Worm (Caenorhabditis elegans): ENCODE data around the gene C01F6.14.

- TF ChIP-seq unc-62 (GFP tag; optimal IDR thresholded peaks at IDR 0.05) (no peak), snpc-4 (tag; optimal IDR thresholded peaks at IDR 0.05) (no peak), nhr-12 (tag; optimal IDR thresholded peaks at IDR 0.05) (no peak), unc-39 (tag; optimal IDR thresholded peaks at IDR 0.05) (no peak)
These were observed 15.6 kb downstream of the C01F6.14 start, which contains the start of gene msa-1 for ce11 chrIV:9088294-9088693.
